Worm (Caenorhabditis elegans) whole organism, midembryonic: ENCODE results near the gene K08A2.2.
A peak's percentile ranks its signal among the peaks of the same experiment; 100 is the strongest.

Experiments used
- T22C8.4 ChIP-seq: fragments of 200-800 bp; sonication (Bioruptor generic); IDR thresholded peaks from 2 replicates; pipeline ENCODE4 v1.3.6; 2022; ENCODE audit warnings: missing genetic modification characterization, missing compliant biosample characterization
- cog-1 ChIP-seq: sonication (generic microtip); optimal IDR thresholded peaks from 2 replicates; lab custom pipeline; 2016; ENCODE audit warnings: missing genetic modification characterization, missing compliant biosample characterization
- flt-1 ChIP-seq: fragments of 200-800 bp; sonication (Bioruptor generic); IDR thresholded peaks from 2 replicates; pipeline ENCODE4 v1.3.6; 2022; ENCODE audit warnings: missing genetic modification characterization, missing compliant biosample characterization
- klf-2 ChIP-seq: fragments of 200-800 bp; sonication (Bioruptor generic); conservative IDR thresholded peaks from 2 replicates; pipeline ENCODE4 v1.3.6; 2022; ENCODE audit warnings: missing genetic modification reagents, missing genetic modification characterization, missing compliant biosample characterization
- med-1 ChIP-seq: sonication (generic microtip); optimal IDR thresholded peaks from 2 replicates; lab custom pipeline; 2017; ENCODE audit warnings: missing genetic modification characterization, mild to moderate bottlenecking, missing compliant biosample characterization, antibody characterized with exemption, missing genetic modification reagents; ENCODE audit not compliant: insufficient read depth
- ref-1 ChIP-seq: fragments of 200-800 bp; sonication (Bioruptor generic); conservative IDR thresholded peaks from 2 replicates; pipeline ENCODE4 v1.3.6; 2022; ENCODE audit warnings: missing genetic modification reagents, missing genetic modification characterization, missing compliant biosample characterization
- tab-1 ChIP-seq: fragments of 200-800 bp; sonication (Bioruptor generic); IDR thresholded peaks from 2 replicates; pipeline ENCODE4 v1.3.6; 2022; ENCODE audit warnings: missing genetic modification characterization, missing compliant biosample characterization
- ztf-23 ChIP-seq: fragments of 200-800 bp; sonication (Bioruptor generic); IDR thresholded peaks from 2 replicates; pipeline ENCODE4 v1.3.6; 2022; ENCODE audit warnings: missing genetic modification reagents, missing genetic modification characterization, missing compliant biosample characterization
- ztf-29 ChIP-seq: fragments of 200-800 bp; sonication (Bioruptor generic); IDR thresholded peaks from 2 replicates; pipeline ENCODE4 v1.3.6; 2022; ENCODE audit warnings: missing genetic modification reagents, missing genetic modification characterization, missing compliant biosample characterization

Gene K08A2.2

DNA sequence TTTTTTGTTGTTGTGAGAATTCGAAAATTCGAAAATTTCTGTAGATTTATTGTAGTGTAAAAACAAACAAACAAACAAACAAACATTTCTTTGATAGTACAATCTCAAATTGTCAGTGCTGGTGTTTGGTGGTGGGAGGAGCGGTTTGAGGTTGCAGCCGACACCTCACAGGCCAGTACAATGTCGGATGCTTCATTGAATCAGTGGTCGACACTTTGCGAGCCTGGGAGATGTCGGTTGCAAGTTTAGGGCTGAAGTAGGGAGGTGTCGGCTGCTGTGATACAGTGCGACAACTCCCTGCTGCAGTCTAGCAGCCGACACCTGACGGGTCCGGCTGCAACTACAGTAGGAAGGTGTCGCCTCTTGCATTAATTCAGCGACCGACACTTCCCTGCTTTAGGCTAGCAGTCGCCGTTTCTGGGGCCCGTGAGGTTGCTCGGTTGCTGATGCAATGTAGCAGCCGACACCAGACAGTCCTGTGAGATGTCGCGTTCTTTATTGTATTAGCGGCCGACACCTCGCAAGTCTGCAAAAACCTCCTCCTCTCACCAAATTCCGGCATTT, 5.4 kb upstream of the K08A2.2 start:
- TF ChIP-seq ref-1 (GFP tag; lab: Robert Waterston, UW) (no peak), ztf-23 (GFP tag; lab: Robert Waterston, UW) (no peak), ztf-29 (GFP tag; lab: Robert Waterston, UW) (no peak), T22C8.4 (GFP tag; lab: Robert Waterston, UW) (no peak), klf-2 (GFP tag; lab: Robert Waterston, UW) (no peak), flt-1 (no peak), tab-1 (GFP tag; lab: Robert Waterston, UW) (no peak), cog-1 (no peak), med-1 (GFP tag; lab: Kevin White, UChicago) (no peak)

DNA sequence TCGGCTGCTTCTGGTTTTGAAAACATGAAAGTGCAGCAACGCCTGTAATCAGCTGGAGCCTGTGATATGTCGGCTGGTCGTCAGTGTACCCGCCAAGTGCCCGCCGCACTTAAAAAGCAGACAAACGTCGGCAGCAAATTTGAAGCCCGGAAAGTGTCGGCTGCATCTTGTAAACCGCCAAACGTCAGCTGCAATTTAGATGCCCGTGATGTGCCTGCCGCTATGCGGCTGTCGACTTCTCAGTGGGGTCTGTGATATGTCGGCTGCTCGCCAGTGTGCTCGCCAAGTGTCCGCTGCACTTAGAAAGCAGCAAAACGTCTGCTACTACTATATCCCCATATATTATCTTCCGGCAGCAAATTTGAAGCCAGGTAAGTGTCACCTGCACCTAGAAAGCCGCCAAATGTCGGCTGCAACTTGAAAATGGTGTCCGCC, 4.3 kb upstream of the K08A2.2 start:
- TF ChIP-seq T22C8.4 (GFP tag; lab: Robert Waterston, UW) = no peak
- TF ChIP-seq klf-2 (GFP tag; lab: Robert Waterston, UW) = 0 out of 2 replicates have a peak, but pooled peaks have one; percentile 12

DNA sequence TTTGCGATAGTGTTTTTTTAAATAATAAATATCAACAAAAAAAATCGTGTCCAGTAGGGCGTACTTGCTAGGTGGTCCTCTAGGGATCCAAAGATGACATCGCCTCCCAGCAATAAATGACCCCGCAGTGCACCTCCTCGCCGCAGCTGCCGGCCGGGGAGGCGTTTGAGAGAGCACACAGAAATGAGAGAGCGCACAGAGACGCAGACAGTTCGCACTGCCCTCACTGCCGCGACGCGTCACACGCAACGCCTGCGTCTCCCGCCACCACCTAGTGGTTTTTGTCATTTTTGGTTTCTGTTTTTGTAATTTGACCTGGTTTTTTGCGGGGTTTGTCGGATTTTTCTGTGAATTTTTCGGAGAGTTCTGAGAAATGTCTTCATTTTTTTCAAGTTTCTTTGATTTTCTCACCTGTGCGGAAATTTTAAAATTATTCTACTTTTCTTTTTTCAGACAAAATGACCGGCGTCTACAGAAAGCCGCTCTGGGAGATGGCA, 3.5 kb upstream of the K08A2.2 start, which contains the start of gene lido-7:
Gene lido-7, plus strand, starts transcription at position 447 of the 497 bp plus-strand sequence.
- TF ChIP-seq klf-2 (GFP tag; lab: Robert Waterston, UW) (no peak), tab-1 (GFP tag; lab: Robert Waterston, UW) (no peak), med-1 (GFP tag; lab: Kevin White, UChicago) (no peak), ztf-23 (GFP tag; lab: Robert Waterston, UW) (peak; percentile 59; the same call in 1 of the 2 replicates)

DNA sequence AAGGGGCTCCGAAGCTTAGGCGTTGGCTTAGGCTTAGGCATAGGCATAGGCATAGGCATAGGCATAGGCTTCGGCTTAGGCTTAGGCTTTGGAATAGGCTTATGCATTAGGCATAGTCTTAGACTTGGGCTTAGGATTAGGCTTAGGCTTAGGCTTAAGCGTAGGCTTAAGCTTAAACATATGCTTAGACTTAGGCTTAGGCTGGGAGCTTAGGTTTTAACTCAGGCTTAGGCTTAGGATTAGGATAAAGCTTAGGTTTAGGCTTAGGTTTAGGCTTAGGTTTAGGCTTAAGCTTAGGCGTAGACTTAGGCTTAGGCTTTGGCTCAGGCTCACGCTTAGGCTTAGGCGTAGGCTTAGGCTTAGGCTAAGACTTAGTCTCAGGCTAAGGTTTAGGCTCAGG, 1.3 kb upstream of the K08A2.2 start:
- TF ChIP-seq ref-1 (GFP tag; lab: Robert Waterston, UW) (no peak), cog-1 (no peak)

DNA sequence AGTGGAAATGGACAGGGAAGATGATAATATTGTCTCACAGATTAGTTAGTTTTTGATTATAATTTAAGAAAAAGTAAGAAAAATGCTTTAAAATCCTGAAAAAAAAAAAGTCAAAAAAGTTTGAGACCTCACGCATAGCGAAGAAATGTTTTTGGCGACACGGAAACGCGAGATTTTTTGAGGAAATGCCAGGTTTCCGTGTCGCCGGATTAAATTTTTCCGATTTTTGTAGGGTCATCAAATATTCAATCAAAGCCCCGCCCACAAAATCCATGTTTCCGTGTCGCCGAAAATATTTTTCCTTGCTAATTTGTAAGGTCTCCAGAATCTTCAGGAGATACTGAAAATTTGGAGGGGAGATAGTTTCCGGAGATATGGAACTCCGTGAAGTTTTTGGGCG, 895 bp downstream of the K08A2.2 start:
- TF ChIP-seq ztf-29 (GFP tag; lab: Robert Waterston, UW) = no peak

DNA sequence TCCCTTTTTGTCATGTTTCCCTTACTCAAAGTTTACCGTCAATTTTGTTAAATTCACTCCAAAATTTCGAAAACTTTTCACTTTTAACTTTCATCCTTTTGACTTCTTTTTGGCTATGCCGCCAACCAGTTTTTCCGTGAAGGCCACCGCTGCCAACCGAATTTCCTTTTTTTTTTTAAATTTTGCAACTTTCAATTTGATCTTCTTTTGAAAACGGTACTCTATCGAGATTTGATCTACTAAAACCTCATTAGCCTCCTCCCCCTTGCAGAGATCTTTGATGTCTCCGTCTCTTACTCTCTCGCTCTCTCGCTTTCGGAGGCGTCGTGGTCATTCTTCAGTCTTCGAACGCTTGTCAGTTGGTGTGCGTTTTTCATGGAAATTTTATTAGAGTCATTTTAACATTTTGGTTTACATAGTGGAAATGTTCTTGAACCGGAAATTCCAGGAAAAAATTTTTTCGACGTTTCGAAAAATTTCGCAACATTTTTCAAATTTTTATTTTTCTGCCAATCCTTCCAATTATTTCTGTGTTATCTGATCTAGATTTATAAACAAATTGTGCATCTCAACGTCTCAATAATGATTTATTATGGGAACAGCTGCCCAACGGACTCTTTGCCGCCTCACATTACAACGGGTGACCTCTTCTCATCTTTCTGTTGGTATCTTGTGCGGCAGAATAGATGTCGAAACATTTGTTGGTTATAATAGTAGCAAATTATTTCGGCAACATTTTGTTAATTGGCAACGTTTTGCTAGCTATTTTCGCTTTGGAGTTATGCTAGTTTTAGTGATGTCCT, 3.4 kb downstream of the K08A2.2 start:
- peak; percentile 26 for TF ChIP-seq cog-1
- 0 out of 2 replicates have a peak, but pooled peaks have one; percentile 9 for TF ChIP-seq flt-1
- TF ChIP-seq ztf-29 (GFP tag; lab: Robert Waterston, UW) = no peak

DNA sequence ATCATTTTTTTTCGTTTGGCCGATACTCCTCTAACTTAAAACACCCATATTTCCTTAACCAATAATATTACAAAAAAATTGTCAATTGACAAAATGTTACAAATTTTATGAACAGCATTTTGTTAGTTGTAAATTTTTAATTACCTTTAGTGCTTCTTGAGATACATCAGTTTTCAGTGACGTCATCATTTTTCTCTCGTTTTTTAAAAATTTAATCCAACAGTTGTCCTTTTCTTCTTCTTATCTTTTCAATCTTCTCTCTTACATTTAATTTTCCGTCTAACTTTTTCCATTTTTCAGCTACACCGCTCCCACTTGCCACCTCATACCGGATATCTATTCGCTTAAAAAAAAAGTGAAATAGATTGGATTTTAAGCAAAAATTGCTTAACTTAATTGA, 5.3 kb downstream of the K08A2.2 start, which contains the start of gene lido-8:
Gene lido-8, plus strand, starts transcription at position 301 of the 400 bp plus-strand sequence.
- TF ChIP-seq cog-1 = no peak
- no peak for TF ChIP-seq tab-1 (GFP tag; lab: Robert Waterston, UW)
- TF ChIP-seq T22C8.4 (GFP tag; lab: Robert Waterston, UW) = no peak
- TF ChIP-seq flt-1 = no peak
- no peak for TF ChIP-seq klf-2 (GFP tag; lab: Robert Waterston, UW)
- no peak for TF ChIP-seq ztf-23 (GFP tag; lab: Robert Waterston, UW)
- no peak for TF ChIP-seq med-1 (GFP tag; lab: Kevin White, UChicago)
- no peak for TF ChIP-seq ztf-29 (GFP tag; lab: Robert Waterston, UW)
- TF ChIP-seq ref-1 (GFP tag; lab: Robert Waterston, UW) = no peak

DNA sequence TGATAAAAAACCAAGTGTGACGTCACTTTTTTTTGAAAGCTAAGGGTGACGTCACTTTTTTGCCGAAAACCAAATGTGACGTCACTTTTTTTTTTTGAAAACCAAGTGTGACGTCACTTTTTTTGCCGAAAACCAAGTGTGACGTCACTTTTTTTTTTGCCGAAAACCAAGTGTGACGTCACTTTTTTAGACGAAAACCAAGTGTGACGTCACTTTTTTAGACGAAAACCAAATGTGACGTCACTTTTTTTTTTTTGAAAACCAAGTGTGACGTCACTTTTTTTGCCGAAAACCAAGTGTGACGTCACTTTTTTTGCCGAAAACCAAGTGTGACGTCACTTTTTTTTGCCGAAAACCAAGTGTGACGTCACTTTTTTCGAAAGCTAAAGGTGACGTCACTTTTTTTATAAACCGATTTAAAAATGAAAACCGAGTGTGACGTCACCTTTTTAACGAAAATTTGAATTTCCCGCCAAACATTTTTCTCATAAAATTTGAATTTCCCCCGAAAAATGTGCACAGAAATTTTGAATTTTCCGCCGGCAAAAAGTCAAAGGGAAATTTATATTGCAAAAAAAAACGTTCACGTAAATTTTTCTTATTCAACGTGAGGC, 6.5 kb downstream of the K08A2.2 start:
- TF ChIP-seq ref-1 (GFP tag; lab: Robert Waterston, UW) = no peak
- TF ChIP-seq tab-1 (GFP tag; lab: Robert Waterston, UW) = no peak
- TF ChIP-seq klf-2 (GFP tag; lab: Robert Waterston, UW) = no peak
- no peak for TF ChIP-seq cog-1
- no peak for TF ChIP-seq flt-1
- no peak for TF ChIP-seq med-1 (GFP tag; lab: Kevin White, UChicago)

DNA sequence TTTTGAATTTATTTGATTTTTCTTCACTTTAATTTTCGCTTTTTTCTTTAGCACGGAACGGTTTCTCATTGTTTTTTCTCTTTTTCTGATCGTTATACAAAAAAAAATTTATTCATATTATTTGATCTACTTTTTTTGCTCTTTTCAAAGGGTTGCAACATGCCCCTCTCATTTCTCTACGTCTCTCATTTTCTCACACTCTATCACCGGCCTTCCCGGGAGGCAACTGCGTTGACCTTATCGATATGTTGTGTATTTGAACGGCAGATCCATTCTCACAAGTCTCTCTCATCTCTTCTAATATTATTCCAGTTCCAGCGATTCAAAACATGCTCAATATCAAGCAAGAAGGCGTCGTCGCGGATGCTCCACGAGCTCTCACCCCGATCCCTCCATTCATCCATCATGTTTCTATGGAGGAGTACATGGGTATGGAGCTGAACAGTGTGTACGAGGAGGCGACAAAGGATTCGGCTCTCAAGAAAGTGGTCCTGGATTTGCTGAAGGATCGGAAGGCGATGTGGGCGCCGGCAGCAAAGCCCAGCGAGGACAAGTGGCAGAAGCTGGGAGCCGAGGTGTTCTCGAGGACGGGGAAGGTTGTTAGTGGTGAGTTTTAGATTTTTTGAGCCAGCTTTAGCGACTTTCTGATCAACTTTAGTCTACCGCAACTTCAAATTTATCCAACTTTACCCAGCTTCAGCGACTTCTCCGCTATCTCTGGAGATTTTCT, 9.3 kb downstream of the K08A2.2 start, which contains the start of gene lido-9:
Gene lido-9, plus strand, starts transcription at position 234 of the 730 bp plus-strand sequence.
- no peak for TF ChIP-seq ztf-23 (GFP tag; lab: Robert Waterston, UW)
- TF ChIP-seq cog-1 = no peak
- TF ChIP-seq tab-1 (GFP tag; lab: Robert Waterston, UW) = no peak

DNA sequence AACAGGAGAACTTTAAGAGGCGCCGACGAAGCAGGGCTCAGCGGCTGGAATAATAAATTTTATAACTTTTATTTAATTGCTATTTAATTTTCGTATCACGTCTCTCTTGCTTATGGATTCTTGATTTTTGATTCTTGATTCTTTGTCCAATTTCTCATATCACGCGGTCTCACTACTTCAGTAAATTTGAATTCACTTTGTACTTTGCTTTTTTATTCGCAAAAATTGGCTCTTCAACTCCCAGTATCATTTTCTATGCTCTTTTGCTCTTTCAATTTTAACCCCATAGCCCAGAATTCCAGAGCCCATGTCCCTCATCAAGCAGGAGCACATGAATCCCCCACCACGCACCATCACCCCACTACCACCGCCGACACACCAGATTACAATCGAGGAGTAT, 10.8 kb downstream of the K08A2.2 start, which contains the start of gene lido-10:
Gene lido-10, plus strand, starts transcription at position 301 of the 400 bp plus-strand sequence.
- TF ChIP-seq med-1 (GFP tag; lab: Kevin White, UChicago) (no peak), klf-2 (GFP tag; lab: Robert Waterston, UW) (no peak), cog-1 (no peak)
